Fruit fly (Drosophila melanogaster): ENCODE data around the gene CG13667.

CG13667 gene

dm6 chr3L:8449202-8449799, 44.0 kb downstream of the CG13667 start, which contains the start of gene CG6983:
CG6983 (minus strand) TSS chr3L:8449377.
- TF ChIP-seq Crg-1 (GFP tag; optimal IDR thresholded peaks at IDR 0.05) (no peak), CG7101 (tag; optimal IDR thresholded peaks at IDR 0.05) (peak; percentile 35)

DNA sequence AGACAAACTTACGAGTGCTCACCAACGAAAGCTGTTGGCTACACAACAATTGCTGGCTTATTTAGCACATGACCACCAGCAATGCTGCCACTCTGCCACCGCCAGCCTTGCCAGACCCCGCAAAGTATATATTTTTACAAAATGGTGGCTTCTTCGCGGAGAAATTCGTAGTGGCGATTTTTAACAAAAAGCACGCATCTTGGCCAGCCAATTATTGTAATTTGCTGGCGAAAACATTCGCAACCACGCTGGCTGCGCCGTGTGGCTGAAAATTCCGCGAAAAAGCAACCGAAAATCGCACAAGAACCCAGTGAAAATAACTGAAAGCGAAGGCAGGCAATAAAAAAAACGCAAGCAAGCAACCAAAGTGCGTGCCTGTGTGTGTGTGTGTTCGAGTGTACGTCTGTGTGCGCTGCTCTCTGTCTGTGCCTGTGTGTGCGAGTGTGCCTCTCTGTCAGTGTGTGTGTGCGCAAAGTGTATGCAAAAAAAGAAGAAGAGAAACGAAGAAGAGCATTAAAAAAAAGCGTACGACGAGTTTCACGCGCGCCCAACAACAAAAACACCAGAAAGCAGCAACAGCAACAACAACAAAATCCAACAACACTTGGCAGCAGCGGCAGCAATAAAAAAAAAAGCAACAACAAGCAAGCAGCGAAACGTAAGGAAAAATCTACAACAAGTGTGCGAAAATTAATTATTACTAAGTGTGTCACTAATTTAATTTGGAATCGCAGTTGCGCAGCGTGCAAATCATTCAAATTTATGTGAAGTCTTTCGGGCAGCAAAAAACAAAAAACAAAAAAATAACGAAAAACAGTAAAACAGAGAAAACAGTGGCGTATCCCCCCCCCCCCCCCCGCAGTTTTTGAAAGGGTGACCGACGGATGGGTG, 44.8 kb downstream of the CG13667 start, which contains the start of gene Gug:
Gene Gug, plus strand, starts transcription at position 123 of the 891 bp plus-strand sequence.
- TF ChIP-seq CG5204 (GFP tag; optimal IDR thresholded peaks at IDR 0.05) (no peak), toe (GFP tag; optimal IDR thresholded peaks at IDR 0.05) (no peak), CG33017 (tag; optimal IDR thresholded peaks at IDR 0.05) (peak; percentile 19), tj (GFP tag; optimal IDR thresholded peaks at IDR 0.05) (peak; percentile 86), CG12768 (GFP tag; optimal IDR thresholded peaks at IDR 0.05) (peak; percentile 49), bab1 (GFP tag; optimal IDR thresholded peaks at IDR 0.05) (peak; percentile 49), CG14711 (tag; optimal IDR thresholded peaks at IDR 0.05) (no peak), Clk (GFP tag; optimal IDR thresholded peaks at IDR 0.05) (no peak), cnc (optimal IDR thresholded peaks at IDR 0.05) (no peak), CG7101 (tag; optimal IDR thresholded peaks at IDR 0.05) (no peak), CG11617 (GFP tag; optimal IDR thresholded peaks at IDR 0.05) (no peak), ovo (GFP tag; optimal IDR thresholded peaks at IDR 0.05) (no peak), pad (GFP tag; optimal IDR thresholded peaks at IDR 0.05) (peak; percentile 11), kay (GFP tag; ENCODE audit: borderline replicate concordance) (peak; percentile 82), CG7045 (GFP tag; optimal IDR thresholded peaks at IDR 0.05) (peak; percentile 31), cic (GFP tag; optimal IDR thresholded peaks at IDR 0.05) (peak; percentile 43), Hr96 (GFP tag; optimal IDR thresholded peaks at IDR 0.05) (no peak), Crg-1 (GFP tag; optimal IDR thresholded peaks at IDR 0.05) (no peak), Mnt (GFP tag; optimal IDR thresholded peaks at IDR 0.05) (peak; percentile 25)

DNA sequence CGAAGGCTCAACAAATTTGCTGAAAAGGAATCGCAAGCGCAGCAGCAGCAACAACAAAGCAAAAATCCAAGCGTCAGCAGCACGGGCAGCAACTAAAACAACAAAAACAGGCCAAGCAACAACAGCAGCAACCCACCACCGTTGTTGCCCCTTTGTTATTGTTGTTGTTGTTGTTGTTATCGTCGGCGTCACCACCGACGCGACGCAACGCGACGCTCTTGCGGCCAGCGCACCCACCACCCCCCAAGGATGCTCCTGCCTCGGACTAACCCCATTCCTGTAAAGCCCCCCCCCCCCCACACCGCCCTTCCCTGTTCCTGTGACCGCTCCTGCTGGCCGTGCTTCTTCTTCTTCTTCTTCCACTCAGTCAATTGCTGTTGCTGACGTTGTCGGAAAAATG, 45.5 kb downstream of the CG13667 start:
- no peak for TF ChIP-seq CG5204 (GFP tag; optimal IDR thresholded peaks at IDR 0.05)
- TF ChIP-seq Crg-1 (GFP tag; optimal IDR thresholded peaks at IDR 0.05), result no peak
- no peak for TF ChIP-seq kay (GFP tag; ENCODE audit: borderline replicate concordance)
- TF ChIP-seq toe (GFP tag; optimal IDR thresholded peaks at IDR 0.05), result no peak
- TF ChIP-seq CG14711 (tag; optimal IDR thresholded peaks at IDR 0.05), result no peak
- no peak for TF ChIP-seq Clk (GFP tag; optimal IDR thresholded peaks at IDR 0.05)
- peak; percentile 42 for TF ChIP-seq tj (GFP tag; optimal IDR thresholded peaks at IDR 0.05)
- no peak for TF ChIP-seq cic (GFP tag; optimal IDR thresholded peaks at IDR 0.05)

- TF ChIP-seq CG7045 (GFP tag; optimal IDR thresholded peaks at IDR 0.05) (no peak), cic (GFP tag; optimal IDR thresholded peaks at IDR 0.05) (no peak), Hr96 (GFP tag; optimal IDR thresholded peaks at IDR 0.05) (no peak)
Measured at dm6 chr3L:8451966-8452620, 46.8 kb downstream of the CG13667 start.

DNA sequence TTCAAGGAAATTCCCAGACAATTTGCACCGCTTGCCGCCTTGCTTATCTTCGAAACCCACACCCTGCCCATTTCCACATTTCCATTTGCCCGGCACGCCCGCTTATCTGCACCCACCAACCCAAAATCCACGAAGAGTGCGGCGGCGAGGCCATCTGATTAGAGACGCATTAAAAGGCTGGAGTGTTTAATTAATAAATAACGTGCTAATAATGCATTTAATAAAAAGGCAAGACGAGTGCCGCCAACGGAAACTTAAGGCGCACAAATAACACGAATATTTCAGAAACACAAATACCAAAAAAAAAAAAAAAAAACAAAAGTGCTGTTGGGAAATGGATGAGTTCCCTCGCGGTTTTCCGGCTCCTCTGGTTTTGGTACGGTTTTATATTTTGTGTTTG, 47.7 kb downstream of the CG13667 start:
- TF ChIP-seq CG11617 (GFP tag; optimal IDR thresholded peaks at IDR 0.05) (no peak), pad (GFP tag; optimal IDR thresholded peaks at IDR 0.05) (no peak), CG12768 (GFP tag; optimal IDR thresholded peaks at IDR 0.05) (no peak), CG5204 (GFP tag; optimal IDR thresholded peaks at IDR 0.05) (no peak), kay (GFP tag; ENCODE audit: borderline replicate concordance) (no peak), CG1620 (GFP tag; optimal IDR thresholded peaks at IDR 0.05) (no peak), CG7101 (tag; optimal IDR thresholded peaks at IDR 0.05) (no peak), Hr96 (GFP tag; optimal IDR thresholded peaks at IDR 0.05) (no peak), Crg-1 (GFP tag; optimal IDR thresholded peaks at IDR 0.05) (no peak), CG7045 (GFP tag; optimal IDR thresholded peaks at IDR 0.05) (no peak)

DNA sequence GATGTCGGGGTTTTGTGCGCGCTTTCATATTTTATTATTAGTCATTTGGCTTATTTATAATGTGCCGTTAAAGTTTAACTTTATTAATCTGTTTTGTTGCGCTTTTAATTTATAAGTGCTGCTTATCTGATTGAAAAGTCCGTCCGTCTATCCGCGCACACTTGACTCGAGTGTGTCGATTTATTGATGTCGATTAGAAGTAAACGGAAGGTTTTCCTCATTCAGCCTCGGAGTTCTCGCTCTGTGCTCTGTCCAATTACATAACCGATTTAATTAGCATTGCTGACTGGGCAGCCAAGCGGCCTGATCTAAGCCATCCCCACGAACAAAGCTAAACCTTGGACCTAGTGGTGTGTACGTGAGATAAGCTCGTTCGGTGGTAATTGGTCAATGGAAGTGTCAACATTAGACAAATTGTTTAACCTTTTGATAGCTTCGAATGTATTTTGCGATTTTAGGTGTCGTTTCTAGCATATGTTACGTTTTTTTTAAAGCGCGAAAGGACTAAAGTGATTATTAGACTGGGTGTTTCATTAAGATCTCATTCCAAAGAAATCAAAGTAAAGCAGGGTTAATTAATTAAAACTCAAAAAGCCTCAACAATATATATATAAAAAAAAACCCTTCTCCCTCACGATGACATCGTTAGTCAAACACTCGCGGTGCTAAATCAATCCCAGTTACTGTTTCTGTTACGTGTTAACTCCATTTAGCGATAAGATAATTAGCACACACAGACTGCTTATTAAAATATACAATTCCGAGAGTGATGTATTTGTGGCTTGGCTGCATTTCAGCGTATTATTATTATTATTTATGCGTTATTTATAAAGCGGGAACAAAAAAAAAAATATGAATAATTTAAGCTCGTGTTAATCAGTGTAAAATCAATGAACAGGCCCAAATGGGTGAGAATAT, 48.4 kb downstream of the CG13667 start:
- TF ChIP-seq CG33017 (tag; optimal IDR thresholded peaks at IDR 0.05) (peak; percentile 25), CG14711 (tag; optimal IDR thresholded peaks at IDR 0.05) (no peak), pad (GFP tag; optimal IDR thresholded peaks at IDR 0.05) (no peak), toe (GFP tag; optimal IDR thresholded peaks at IDR 0.05) (peak; percentile 39), Crg-1 (GFP tag; optimal IDR thresholded peaks at IDR 0.05) (no peak), CG5204 (GFP tag; optimal IDR thresholded peaks at IDR 0.05) (peak; percentile 62), CG11617 (GFP tag; optimal IDR thresholded peaks at IDR 0.05) (peak; percentile 19), ovo (GFP tag; optimal IDR thresholded peaks at IDR 0.05) (no peak), cic (GFP tag; optimal IDR thresholded peaks at IDR 0.05) (no peak), Clk (GFP tag; optimal IDR thresholded peaks at IDR 0.05) (no peak), tj (GFP tag; optimal IDR thresholded peaks at IDR 0.05) (peak; percentile 37), CG7045 (GFP tag; optimal IDR thresholded peaks at IDR 0.05) (peak; percentile 59), cnc (optimal IDR thresholded peaks at IDR 0.05) (no peak), kay (GFP tag; ENCODE audit: borderline replicate concordance) (peak; percentile 70), Mnt (GFP tag; optimal IDR thresholded peaks at IDR 0.05) (no peak), Hr96 (GFP tag; optimal IDR thresholded peaks at IDR 0.05) (peak; percentile 12), CG7101 (tag; optimal IDR thresholded peaks at IDR 0.05) (peak; percentile 36), CG1620 (GFP tag; optimal IDR thresholded peaks at IDR 0.05) (no peak), CG12768 (GFP tag; optimal IDR thresholded peaks at IDR 0.05) (peak; percentile 67), bab1 (GFP tag; optimal IDR thresholded peaks at IDR 0.05) (no peak)

Data from whole organism, adult.